Fruit fly (Drosophila melanogaster): ENCODE data around the gene Gr22a.

DNA sequence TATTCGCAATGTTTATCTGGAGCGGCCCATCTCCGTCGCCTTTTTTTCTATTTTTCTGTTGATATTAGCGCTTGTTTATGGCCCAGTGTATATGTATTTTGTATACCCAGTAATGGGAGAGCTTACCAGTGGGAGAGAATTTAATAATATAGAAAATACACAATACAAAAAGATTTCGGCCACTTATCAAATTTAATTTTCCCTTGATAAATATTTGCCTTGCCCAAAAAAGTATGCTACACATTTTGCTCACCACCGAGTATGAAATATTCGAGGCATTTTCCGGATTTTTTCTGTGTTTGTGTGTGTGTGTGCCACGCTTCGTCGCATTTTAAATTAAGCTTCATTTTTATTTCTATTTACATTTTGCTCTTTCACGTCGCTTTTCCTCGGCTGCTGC, 44.3 kb upstream of the Gr22a start:
- TF ChIP-seq cic (GFP tag; optimal IDR thresholded peaks at IDR 0.05) (no peak), toe (GFP tag; optimal IDR thresholded peaks at IDR 0.05) (no peak), kay (GFP tag; ENCODE audit: borderline replicate concordance) (no peak), CG5204 (GFP tag; optimal IDR thresholded peaks at IDR 0.05) (no peak)
